Fruit fly (Drosophila melanogaster): Measurements from ENCODE around the gene CG14232.

Gene CG14232

dm6 chrX:19663859-19664728 lies 40.0 kb downstream of the CG14232 start, which contains the start of the genes CG14223 and Ssu72:
TSS of gene CG14223 (minus strand) at chrX:19663971.
TSS of gene Ssu72 (plus strand) at chrX:19664561.
- no peak for TF ChIP-seq sv (GFP tag; optimal IDR thresholded peaks at IDR 0.05)
- TF ChIP-seq woc (GFP tag; optimal IDR thresholded peaks at IDR 0.05): peak; percentile 6
- peak; percentile 15 for TF ChIP-seq Hnf4 (GFP tag; optimal IDR thresholded peaks at IDR 0.05)

- TF ChIP-seq fru (GFP tag; optimal IDR thresholded peaks at IDR 0.05): peak; percentile 37
- peak; percentile 68 for TF ChIP-seq Sp1 (GFP tag; optimal IDR thresholded peaks at IDR 0.05)
- TF ChIP-seq CrebA (GFP tag; optimal IDR thresholded peaks at IDR 0.05; ENCODE audit: borderline replicate concordance): no peak
- no peak for TF ChIP-seq GATAd (GFP tag; optimal IDR thresholded peaks at IDR 0.05)
- TF ChIP-seq HLH106 (tag; optimal IDR thresholded peaks at IDR 0.05): peak; percentile 64
- no peak for TF ChIP-seq Dif (GFP tag; optimal IDR thresholded peaks at IDR 0.05; ENCODE audit: partially characterized antibody)
- no peak for TF ChIP-seq Hnf4 (GFP tag; optimal IDR thresholded peaks at IDR 0.05)
- no peak for TF ChIP-seq brk (GFP tag; optimal IDR thresholded peaks at IDR 0.05)
- peak; percentile 3 for TF ChIP-seq Hr83 (GFP tag; optimal IDR thresholded peaks at IDR 0.05; ENCODE audit: poor library complexity, severe bottlenecking)
- TF ChIP-seq jim (GFP tag; optimal IDR thresholded peaks at IDR 0.05): no peak
- peak in 1 of 2 experiments; percentile 33 for TF ChIP-seq dl (GFP tag; optimal IDR thresholded peaks at IDR 0.05; ENCODE audit: insufficient read depth in 1 of 2, partially characterized antibody in 2 of 2)
- peak in 1 of 2 experiments; percentile 45 for TF ChIP-seq foxo (GFP tag; optimal IDR thresholded peaks at IDR 0.05)
- TF ChIP-seq Rel (GFP tag; optimal IDR thresholded peaks at IDR 0.05): no peak
- TF ChIP-seq Rel (tag; optimal IDR thresholded peaks at IDR 0.05): no peak
- no peak for TF ChIP-seq Myc (optimal IDR thresholded peaks at IDR 0.05)
- TF ChIP-seq CG32264 (GFP tag; optimal IDR thresholded peaks at IDR 0.05): no peak
- TF ChIP-seq CG9705 (GFP tag; optimal IDR thresholded peaks at IDR 0.05): peak; percentile 5
- TF ChIP-seq ey (GFP tag; optimal IDR thresholded peaks at IDR 0.05): peak; percentile 39
- TF ChIP-seq OdsH (GFP tag; optimal IDR thresholded peaks at IDR 0.05): peak; percentile 16
- TF ChIP-seq lola (GFP tag; optimal IDR thresholded peaks at IDR 0.05): no peak
- TF ChIP-seq Dfd (GFP tag; optimal IDR thresholded peaks at IDR 0.05): no peak
- TF ChIP-seq dmrt93B (GFP tag; optimal IDR thresholded peaks at IDR 0.05): no peak
- TF ChIP-seq Hr78 (GFP tag; optimal IDR thresholded peaks at IDR 0.05): no peak
- no peak for TF ChIP-seq N (GFP tag; optimal IDR thresholded peaks at IDR 0.05)
- TF ChIP-seq br (GFP tag; optimal IDR thresholded peaks at IDR 0.05): peak; percentile 34
- no peak for TF ChIP-seq pan (optimal IDR thresholded peaks at IDR 0.05)
- peak; percentile 37 for TF ChIP-seq psq (GFP tag; optimal IDR thresholded peaks at IDR 0.05)
- TF ChIP-seq h (GFP tag; optimal IDR thresholded peaks at IDR 0.05): peak; percentile 6
- peak; percentile 79 for TF ChIP-seq woc (GFP tag; optimal IDR thresholded peaks at IDR 0.05)
- TF ChIP-seq usp (GFP tag; optimal IDR thresholded peaks at IDR 0.05): no peak
- peak; percentile 14 for TF ChIP-seq rgr (GFP tag; optimal IDR thresholded peaks at IDR 0.05)
Observed at dm6 chrX:19663196-19663858, 40.7 kb downstream of the CG14232 start.

- no peak for TF ChIP-seq GATAd (GFP tag; optimal IDR thresholded peaks at IDR 0.05)
- TF ChIP-seq Hr83 (GFP tag; optimal IDR thresholded peaks at IDR 0.05; ENCODE audit: poor library complexity, severe bottlenecking): peak; percentile 53
- peak in 1 of 2 experiments; percentile 74 for TF ChIP-seq dl (GFP tag; optimal IDR thresholded peaks at IDR 0.05; ENCODE audit: insufficient read depth in 1 of 2, partially characterized antibody in 2 of 2)
- TF ChIP-seq Dif (GFP tag; optimal IDR thresholded peaks at IDR 0.05; ENCODE audit: partially characterized antibody): peak; percentile 90
- TF ChIP-seq Vsx2 (GFP tag; optimal IDR thresholded peaks at IDR 0.05; ENCODE audit: partially characterized antibody): peak; percentile 85
- TF ChIP-seq OdsH (GFP tag; optimal IDR thresholded peaks at IDR 0.05): no peak
- TF ChIP-seq CrebA (GFP tag; optimal IDR thresholded peaks at IDR 0.05; ENCODE audit: borderline replicate concordance): no peak
- TF ChIP-seq HLH106 (tag; optimal IDR thresholded peaks at IDR 0.05): no peak
Observed at dm6 chrX:19662583-19663195, 41.4 kb downstream of the CG14232 start.

Data from whole organism, wandering third instar larva.